Worm (Caenorhabditis elegans): ENCODE data around the gene sra-1.

The sra-1 gene

ce11 chrII:9474367-9475105 lies 46.9 kb downstream of the sra-1 start, which contains the start of the genes chil-25 and chil-26:
chil-25 (minus strand) TSS chrII:9474467.
chil-26 (plus strand) TSS chrII:9475055.
- no peak for TF ChIP-seq fkh-10 (GFP tag; optimal IDR thresholded peaks at IDR 0.05)
- no peak for TF ChIP-seq skn-1 (tag; optimal IDR thresholded peaks at IDR 0.05)
- TF ChIP-seq eor-1 (tag; optimal IDR thresholded peaks at IDR 0.05): no peak
- no peak for TF ChIP-seq ZK546.5 (tag; optimal IDR thresholded peaks at IDR 0.05)
- no peak for TF ChIP-seq R02D3.7 (tag; optimal IDR thresholded peaks at IDR 0.05)
- TF ChIP-seq nhr-67 (tag; optimal IDR thresholded peaks at IDR 0.05): no peak
- no peak for TF ChIP-seq nhr-11 (tag; optimal IDR thresholded peaks at IDR 0.05)
- no peak for TF ChIP-seq nhr-76 (tag; optimal IDR thresholded peaks at IDR 0.05)
- TF ChIP-seq ceh-82 (tag; optimal IDR thresholded peaks at IDR 0.05): no peak
- TF ChIP-seq elt-1 (tag; optimal IDR thresholded peaks at IDR 0.05): no peak
- no peak for TF ChIP-seq fkh-2 (tag; optimal IDR thresholded peaks at IDR 0.05)
